Worm (Caenorhabditis elegans): ENCODE measurements around the gene bath-33.
"Not testable (repeated sequence)": the region's sequence is repeated elsewhere in the genome, so short reads cannot be mapped to it uniquely, and the experiment has no call there.

Gene bath-33

ce11 chrII:1632216-1632615, 26.2 kb upstream of the bath-33 start, which contains the start of gene C08E3.13:
Gene C08E3.13, minus strand, starts transcription at chrII:1632316.
- not testable (repeated sequence) for TF ChIP-seq ztf-7 (tag; optimal IDR thresholded peaks at IDR 0.05); zip-11 (GFP tag; IDR thresholded peaks at IDR 0.05); hlh-11 (tag; optimal IDR thresholded peaks at IDR 0.05)

- not testable (repeated sequence) for TF ChIP-seq lin-15B (tag; optimal IDR thresholded peaks at IDR 0.05); pha-4 (GFP tag; IDR thresholded peaks at IDR 0.05); pha-4 (tag; optimal IDR thresholded peaks at IDR 0.05); hlh-11 (tag; optimal IDR thresholded peaks at IDR 0.05)
Observed at ce11 chrII:1627783-1628182, 21.8 kb upstream of the bath-33 start, which contains the start of gene C08E3.15. Gene C08E3.15, minus strand, starts transcription at chrII:1627883.

- TF ChIP-seq attf-4 (tag; optimal IDR thresholded peaks at IDR 0.05) = no peak
- TF ChIP-seq sdz-12 (GFP tag; optimal IDR thresholded peaks at IDR 0.05) = no peak
- TF ChIP-seq ZK546.5 (tag; optimal IDR thresholded peaks at IDR 0.05) = no peak
Observed at ce11 chrII:1625666-1626065, 19.7 kb upstream of the bath-33 start, which contains the start of gene C08E3.14. Gene C08E3.14, plus strand, starts transcription at chrII:1625966.

- TF ChIP-seq ZK337.2 (GFP tag; IDR thresholded peaks at IDR 0.05) (no peak), nhr-41 (GFP tag; IDR thresholded peaks at IDR 0.05) (no peak), mdt-29 (GFP tag; IDR thresholded peaks at IDR 0.05) (no peak), unc-130 (GFP tag; optimal IDR thresholded peaks at IDR 0.05) (no peak), spr-1 (tag; optimal IDR thresholded peaks at IDR 0.05) (no peak), Y105C5A.15 (GFP tag; IDR thresholded peaks at IDR 0.05) (no peak)
Observed at ce11 chrII:1624572-1624971, 18.6 kb upstream of the bath-33 start, which contains the start of gene fbxa-160. Gene fbxa-160, minus strand, starts transcription at chrII:1624672.

- TF ChIP-seq nhr-28 (tag; optimal IDR thresholded peaks at IDR 0.05) = peak; percentile 45
- TF ChIP-seq mdl-1 (tag; optimal IDR thresholded peaks at IDR 0.05) = no peak
- TF ChIP-seq mdt-29 (GFP tag; IDR thresholded peaks at IDR 0.05) = no peak
- TF ChIP-seq nhr-11 (tag; optimal IDR thresholded peaks at IDR 0.05) = no peak
- TF ChIP-seq madf-5 (GFP tag; IDR thresholded peaks at IDR 0.05) = no peak
- TF ChIP-seq unc-62 (GFP tag; optimal IDR thresholded peaks at IDR 0.05 in 1 of 2) = peak in 1 of 2 experiments; percentile 71
- no peak for TF ChIP-seq unc-62 (tag; optimal IDR thresholded peaks at IDR 0.05)
- no peak for TF ChIP-seq ceh-20 (GFP tag; IDR thresholded peaks at IDR 0.05)
- TF ChIP-seq hmg-1.1 (GFP tag; IDR thresholded peaks at IDR 0.05) = no peak
- TF ChIP-seq Y48G9A.11 (GFP tag; IDR thresholded peaks at IDR 0.05) = no peak
- peak; percentile 95 for TF ChIP-seq pqm-1 (tag; optimal IDR thresholded peaks at IDR 0.05)
- no peak for TF ChIP-seq F10B5.3 (tag; optimal IDR thresholded peaks at IDR 0.05)
- no peak for TF ChIP-seq snpc-1.2 (GFP tag; IDR thresholded peaks at IDR 0.05)
- TF ChIP-seq mxl-3 (GFP tag; optimal IDR thresholded peaks at IDR 0.05) = peak; percentile 15
Observed at ce11 chrII:1621795-1622194, 15.8 kb upstream of the bath-33 start.

ce11 chrII:1621180-1621579, 15.2 kb upstream of the bath-33 start, which contains the start of gene fbxa-158:
Gene fbxa-158, minus strand, starts transcription at chrII:1621280.
- no peak for TF ChIP-seq fkh-10 (GFP tag; optimal IDR thresholded peaks at IDR 0.05)
- no peak for TF ChIP-seq mep-1 (tag; optimal IDR thresholded peaks at IDR 0.05)
- TF ChIP-seq nhr-237 (tag; optimal IDR thresholded peaks at IDR 0.05) = no peak
- TF ChIP-seq dmd-9 (GFP tag; IDR thresholded peaks at IDR 0.05) = no peak
- TF ChIP-seq saeg-2 (GFP tag; IDR thresholded peaks at IDR 0.05) = no peak
- no peak for TF ChIP-seq lin-39 (tag; optimal IDR thresholded peaks at IDR 0.05)
- no peak for TF ChIP-seq lir-3 (tag; optimal IDR thresholded peaks at IDR 0.05)

Measured in whole organism, L4 larva.